Fruit fly (Drosophila melanogaster) whole organism: Measurements from ENCODE around the gene CG3841.

ENCODE experiments used
- CG8478 ChIP-seq: fragments of >200 bp; optimal IDR thresholded peaks from 2 replicates; lab custom pipeline; 2018; ENCODE audit warnings: inconsistent platforms
- Dll ChIP-seq: fragments of >200 bp; optimal IDR thresholded peaks from 2 replicates; lab custom pipeline; 2017
- EcR ChIP-seq, 2 experiments: fragments of >200 bp; optimal IDR thresholded peaks; 2 replicates each; lab custom pipeline; 2017; ENCODE audit warnings: missing biosample characterization in 2 of 2, missing genetic modification characterization in 2 of 2, missing genetic modification reagents in 2 of 2
- psq ChIP-seq: fragments of >200 bp; optimal IDR thresholded peaks from 2 replicates; lab custom pipeline; 2017

DNA sequence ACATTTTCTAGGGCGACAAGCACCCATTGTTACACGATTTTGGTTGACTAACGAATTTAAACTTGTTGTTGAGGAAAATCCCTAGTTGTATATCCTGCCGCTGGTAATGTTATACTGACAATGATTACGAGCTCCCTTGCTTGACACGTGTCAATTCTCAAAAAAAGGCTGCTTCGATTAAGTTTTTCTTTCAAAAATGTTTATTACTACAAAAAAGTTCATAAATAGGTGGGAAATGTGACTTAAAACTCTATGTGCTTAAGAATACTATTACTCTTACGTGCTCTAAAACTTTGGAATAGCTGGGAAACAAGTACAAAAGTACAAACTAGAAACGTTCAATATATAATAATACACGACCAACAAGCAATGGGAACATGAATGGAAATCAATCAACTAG lies 9.7 kb upstream of the CG3841 start, which contains the start of gene CG31709:
- no peak for TF ChIP-seq EcR (GFP tag; optimal IDR thresholded peaks at IDR 0.05; lab: Kevin White, UChicago)
- no peak for TF ChIP-seq CG8478 (lab: Kevin White, UChicago)
- no peak for TF ChIP-seq Dll (lab: Kevin White, UChicago)
- TF ChIP-seq psq (lab: Kevin White, UChicago), result no peak
